Worm (Caenorhabditis elegans): Measurements from ENCODE around the gene Y66D12A.16.
A peak's percentile ranks its signal among the peaks of the same experiment; 100 is the strongest.

Gene Y66D12A.16

ce11 chrIII:11554701-11555111 is 31.4 kb downstream of the Y66D12A.16 start (continued):
- TF ChIP-seq lin-15B (tag; optimal IDR thresholded peaks at IDR 0.05) (no peak), nhr-10 (tag; optimal IDR thresholded peaks at IDR 0.05) (no peak), fkh-10 (GFP tag; optimal IDR thresholded peaks at IDR 0.05) (no peak), mxl-3 (GFP tag; optimal IDR thresholded peaks at IDR 0.05) (no peak), mes-2 (tag; optimal IDR thresholded peaks at IDR 0.05; ENCODE audit: poor library complexity, severe bottlenecking) (peak; percentile 60), mep-1 (tag; optimal IDR thresholded peaks at IDR 0.05) (no peak), F10B5.3 (tag; optimal IDR thresholded peaks at IDR 0.05) (no peak), ceh-44 (GFP tag; IDR thresholded peaks at IDR 0.05) (0 out of 2 replicates have a peak, but pooled peaks have one; percentile 23), egl-43 (GFP tag; IDR thresholded peaks at IDR 0.05) (peak; percentile 81), dpl-1 (GFP tag; optimal IDR thresholded peaks at IDR 0.05) (peak; percentile 14), R02D3.7 (tag; optimal IDR thresholded peaks at IDR 0.05) (no peak), hlh-11 (tag; optimal IDR thresholded peaks at IDR 0.05) (no peak), madf-9 (GFP tag; conservative IDR thresholded peaks at IDR 0.05) (no peak; the same call in 1 of the 2 replicates), duxl-1 (tag; optimal IDR thresholded peaks at IDR 0.05; ENCODE audit: poor library complexity) (peak; percentile 55), nhr-102 (tag; optimal IDR thresholded peaks at IDR 0.05) (no peak), lir-3 (tag; optimal IDR thresholded peaks at IDR 0.05) (no peak), nhr-41 (GFP tag; IDR thresholded peaks at IDR 0.05) (no peak), ama-1 (optimal IDR thresholded peaks at IDR 0.05) (no peak), saeg-2 (GFP tag; IDR thresholded peaks at IDR 0.05) (no peak), zip-2 (tag; optimal IDR thresholded peaks at IDR 0.05) (no peak), cey-2 (tag; optimal IDR thresholded peaks at IDR 0.05; ENCODE audit: borderline replicate concordance, insufficient read depth) (no peak), ZK546.5 (tag; optimal IDR thresholded peaks at IDR 0.05) (no peak), ceh-62 (tag; optimal IDR thresholded peaks at IDR 0.05) (no peak), set-16 (GFP tag; IDR thresholded peaks at IDR 0.05) (peak; percentile 43; the same call in 1 of the 2 replicates), nhr-48 (tag; optimal IDR thresholded peaks at IDR 0.05) (no peak), ceh-82 (tag; optimal IDR thresholded peaks at IDR 0.05) (no peak), nhr-237 (tag; optimal IDR thresholded peaks at IDR 0.05) (no peak), ztf-11 (tag; optimal IDR thresholded peaks at IDR 0.05) (no peak), lsy-2 (tag; optimal IDR thresholded peaks at IDR 0.05) (peak in 1 of 2 experiments; percentile 23), hlh-30 (tag; optimal IDR thresholded peaks at IDR 0.05; ENCODE audit: insufficient read depth) (peak; percentile 56), tra-1 (GFP tag; IDR thresholded peaks at IDR 0.05) (0 out of 2 replicates have a peak, but pooled peaks have one; percentile 24), unc-39 (tag; optimal IDR thresholded peaks at IDR 0.05) (no peak), dmd-8 (GFP tag; IDR thresholded peaks at IDR 0.05) (peak; percentile 79; the same call in 1 of the 2 replicates), nhr-11 (tag; optimal IDR thresholded peaks at IDR 0.05) (no peak), nhr-6 (tag; optimal IDR thresholded peaks at IDR 0.05) (no peak), gei-8 (GFP tag; optimal IDR thresholded peaks at IDR 0.05) (no peak), aly-2 (tag; optimal IDR thresholded peaks at IDR 0.05) (no peak), lin-13 (GFP tag; optimal IDR thresholded peaks at IDR 0.05) (no peak), pha-4 (GFP tag; IDR thresholded peaks at IDR 0.05) (peak; percentile 70; the same call in 1 of the 2 replicates), pha-4 (tag; optimal IDR thresholded peaks at IDR 0.05) (no peak), madf-5 (GFP tag; IDR thresholded peaks at IDR 0.05) (peak; percentile 69 to 84; a peak in 2 of 4 replicates), rbr-2 (tag; optimal IDR thresholded peaks at IDR 0.05) (no peak), mdl-1 (tag; optimal IDR thresholded peaks at IDR 0.05) (no peak), unc-130 (GFP tag; optimal IDR thresholded peaks at IDR 0.05) (peak; percentile 37), Y105C5A.15 (GFP tag; IDR thresholded peaks at IDR 0.05) (0 out of 2 replicates have a peak, but pooled peaks have one; percentile 30), T26A8.4 (GFP tag; IDR thresholded peaks at IDR 0.05) (no peak), hif-1 (tag; optimal IDR thresholded peaks at IDR 0.05) (no peak), F26F4.8 (GFP tag; conservative IDR thresholded peaks at IDR 0.05) (no peak), nhr-25 (tag; optimal IDR thresholded peaks at IDR 0.05; ENCODE audit: borderline replicate concordance, insufficient read depth) (no peak), daf-16 (GFP tag; optimal IDR thresholded peaks at IDR 0.05) (peak in 1 of 2 experiments; percentile 6), daf-16 (tag; optimal IDR thresholded peaks at IDR 0.05) (peak; percentile 24)
